Worm (Caenorhabditis elegans): ENCODE measurements around the gene pals-34.

The pals-34 gene

DNA sequence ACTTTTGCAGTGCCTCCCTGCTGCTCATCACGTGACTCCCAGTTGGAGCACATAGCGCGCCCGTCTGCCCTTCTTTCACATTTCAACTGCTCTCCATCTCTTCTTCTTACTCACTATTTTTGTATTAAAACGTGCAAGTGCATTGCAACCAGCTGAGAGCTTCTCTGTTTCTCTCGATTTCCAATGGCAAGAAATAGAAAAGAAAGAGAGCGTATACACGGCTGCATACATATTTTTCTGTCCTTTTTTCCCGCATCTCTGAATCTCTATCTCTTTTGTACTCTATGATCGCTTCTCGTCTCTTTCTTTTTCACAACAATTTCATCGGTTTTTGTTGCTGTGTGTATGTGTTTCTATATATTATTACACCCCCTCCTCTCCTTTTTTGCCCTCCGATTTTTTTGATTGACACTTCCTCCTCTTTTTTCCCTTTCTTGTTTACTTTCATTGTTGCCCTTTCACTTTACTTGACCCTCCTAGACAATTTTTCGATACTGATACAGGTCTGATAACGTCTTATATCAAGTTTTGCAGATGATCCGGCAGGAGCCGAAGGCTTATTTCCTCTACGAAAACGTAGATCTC is 44.7 kb upstream of the pals-34 start, which contains the start of gene Y97E10AR.1 (continued):
- TF ChIP-seq T26A8.4 (GFP tag; IDR thresholded peaks at IDR 0.05): 0 out of 2 replicates have a peak, but pooled peaks have one; percentile 39
- TF ChIP-seq F49E8.2 (tag; optimal IDR thresholded peaks at IDR 0.05; ENCODE audit: borderline replicate concordance): no peak
- TF ChIP-seq nhr-6 (tag; optimal IDR thresholded peaks at IDR 0.05): no peak
- TF ChIP-seq egl-27 (tag; optimal IDR thresholded peaks at IDR 0.05): no peak
- TF ChIP-seq ztf-11 (tag; optimal IDR thresholded peaks at IDR 0.05): no peak
- no peak for TF ChIP-seq nhr-25 (tag; optimal IDR thresholded peaks at IDR 0.05; ENCODE audit: borderline replicate concordance, insufficient read depth)
- TF ChIP-seq vab-7 (GFP tag; IDR thresholded peaks at IDR 0.05): no peak
- no peak for TF ChIP-seq snpc-1.2 (GFP tag; IDR thresholded peaks at IDR 0.05)
- TF ChIP-seq egl-43 (GFP tag; IDR thresholded peaks at IDR 0.05): no peak
- TF ChIP-seq nhr-111 (GFP tag; optimal IDR thresholded peaks at IDR 0.05): no peak
- no peak for TF ChIP-seq ceh-62 (tag; optimal IDR thresholded peaks at IDR 0.05)
- TF ChIP-seq arid-1 (GFP tag; conservative IDR thresholded peaks at IDR 0.05): no peak
- no peak for TF ChIP-seq Y5F2A.4 (GFP tag; optimal IDR thresholded peaks at IDR 0.05)
- TF ChIP-seq snpc-4 (tag; optimal IDR thresholded peaks at IDR 0.05): no peak
- peak; percentile 42 for TF ChIP-seq mes-2 (tag; optimal IDR thresholded peaks at IDR 0.05; ENCODE audit: poor library complexity, severe bottlenecking)
- TF ChIP-seq daf-19 (GFP tag; conservative IDR thresholded peaks at IDR 0.05): no peak
- TF ChIP-seq unc-62 (GFP tag; optimal IDR thresholded peaks at IDR 0.05 in 1 of 2): peak in 1 of 2 experiments; percentile 99
- TF ChIP-seq unc-62 (tag; optimal IDR thresholded peaks at IDR 0.05): peak; percentile 37
- TF ChIP-seq sdz-12 (GFP tag; optimal IDR thresholded peaks at IDR 0.05): no peak
- TF ChIP-seq hmg-1.1 (GFP tag; IDR thresholded peaks at IDR 0.05): peak; percentile 85
- peak; percentile 56; the same call in 1 of the 2 replicates for TF ChIP-seq pha-4 (GFP tag; IDR thresholded peaks at IDR 0.05)
- TF ChIP-seq pha-4 (tag; optimal IDR thresholded peaks at IDR 0.05): peak; percentile 39
- TF ChIP-seq nhr-76 (tag; optimal IDR thresholded peaks at IDR 0.05): no peak
- no peak for TF ChIP-seq lir-3 (tag; optimal IDR thresholded peaks at IDR 0.05)
- peak; percentile 94 for TF ChIP-seq dmd-6 (GFP tag; IDR thresholded peaks at IDR 0.05)
- no peak for TF ChIP-seq lin-13 (GFP tag; optimal IDR thresholded peaks at IDR 0.05)
- no peak for TF ChIP-seq daf-8 (GFP tag; IDR thresholded peaks at IDR 0.05)
- no peak for TF ChIP-seq duxl-1 (tag; optimal IDR thresholded peaks at IDR 0.05; ENCODE audit: poor library complexity)
- no peak for TF ChIP-seq spr-3 (GFP tag; optimal IDR thresholded peaks at IDR 0.05)
- peak; percentile 83 for TF ChIP-seq ctbp-1 (GFP tag; IDR thresholded peaks at IDR 0.05)
- no peak for TF ChIP-seq nhr-237 (tag; optimal IDR thresholded peaks at IDR 0.05)
- peak; percentile 95 for TF ChIP-seq hlh-30 (tag; optimal IDR thresholded peaks at IDR 0.05; ENCODE audit: insufficient read depth)
- TF ChIP-seq dmd-8 (GFP tag; IDR thresholded peaks at IDR 0.05): no peak
- TF ChIP-seq attf-4 (tag; optimal IDR thresholded peaks at IDR 0.05): no peak
- TF ChIP-seq ceh-82 (tag; optimal IDR thresholded peaks at IDR 0.05): no peak
- TF ChIP-seq ztf-7 (tag; optimal IDR thresholded peaks at IDR 0.05): no peak
- TF ChIP-seq nhr-28 (tag; optimal IDR thresholded peaks at IDR 0.05): peak; percentile 85
- peak; percentile 86 for TF ChIP-seq gei-8 (GFP tag; optimal IDR thresholded peaks at IDR 0.05)
- no peak for TF ChIP-seq spr-1 (tag; optimal IDR thresholded peaks at IDR 0.05)
- 0 out of 2 replicates have a peak, but pooled peaks have one; percentile 15 for TF ChIP-seq saeg-2 (GFP tag; IDR thresholded peaks at IDR 0.05)
- peak; percentile 58 for TF ChIP-seq nhr-11 (tag; optimal IDR thresholded peaks at IDR 0.05)
- no peak for TF ChIP-seq unc-130 (GFP tag; optimal IDR thresholded peaks at IDR 0.05)
- no peak for TF ChIP-seq ceh-44 (GFP tag; IDR thresholded peaks at IDR 0.05)
- peak; percentile 34 for TF ChIP-seq F37D6.2 (tag; optimal IDR thresholded peaks at IDR 0.05)
- no peak for TF ChIP-seq nhr-102 (tag; optimal IDR thresholded peaks at IDR 0.05)
- peak in 1 of 2 experiments; percentile 78 for TF ChIP-seq hif-1 (tag; optimal IDR thresholded peaks at IDR 0.05)
- peak; percentile 39 for TF ChIP-seq fkh-10 (GFP tag; optimal IDR thresholded peaks at IDR 0.05)
- no peak for TF ChIP-seq ZK337.2 (GFP tag; IDR thresholded peaks at IDR 0.05)
- peak; percentile 99 for TF ChIP-seq aha-1 (tag)
- no peak for TF ChIP-seq zfp-3 (GFP tag; conservative IDR thresholded peaks at IDR 0.05)
- no peak for TF ChIP-seq aly-2 (tag; optimal IDR thresholded peaks at IDR 0.05)

Measured in whole organism, L4 larva.